Fruit fly (Drosophila melanogaster): ENCODE results near the gene Pfdn6.

DNA sequence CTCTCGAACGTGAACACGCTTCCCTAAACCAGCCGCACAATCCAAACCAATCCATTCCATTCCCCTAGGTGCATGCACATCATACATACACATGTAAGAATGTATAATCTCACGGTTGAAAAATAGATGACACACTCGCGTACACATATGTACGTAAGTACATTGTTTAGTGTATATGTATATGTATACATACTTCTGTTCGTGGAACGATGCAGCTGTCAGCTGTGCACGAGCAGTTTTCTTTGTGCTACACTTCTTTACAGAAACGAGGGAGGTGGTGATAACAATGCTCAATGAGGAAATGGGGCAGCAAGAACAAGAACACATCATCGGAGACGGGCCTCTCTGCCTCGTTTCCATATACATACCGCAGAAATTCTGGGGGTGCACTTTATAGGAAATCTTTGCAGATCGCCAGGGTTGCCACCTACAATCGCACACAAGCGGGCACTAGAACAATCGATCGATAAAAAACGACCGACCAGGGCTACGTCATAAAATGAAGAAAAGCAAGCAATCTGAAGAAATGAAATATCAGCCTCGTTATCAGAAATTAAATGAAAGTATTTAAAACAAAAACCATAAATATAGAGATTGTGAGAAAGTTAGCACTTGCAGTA is 24.1 kb upstream of the Pfdn6 start:
- TF ChIP-seq usp (GFP tag; optimal IDR thresholded peaks at IDR 0.05) (no peak), pan (optimal IDR thresholded peaks at IDR 0.05) (no peak), Dll (optimal IDR thresholded peaks at IDR 0.05) (no peak), psq (optimal IDR thresholded peaks at IDR 0.05) (no peak), CG8478 (optimal IDR thresholded peaks at IDR 0.05) (no peak), EcR (GFP tag; optimal IDR thresholded peaks at IDR 0.05) (no peak)

Measured in whole organism.